Worm (Caenorhabditis elegans) whole organism, L4 larva: ENCODE results near the gene ZC53.1.
A peak's percentile ranks its signal among the peaks of the same experiment; 100 is the strongest.

Experiments used
- F44E2.7 ChIP-seq: fragments of 200-800 bp; sonication (Bioruptor generic); IDR thresholded peaks from 2 replicates; pipeline ENCODE4 v2.1.2; 2022; ENCODE audit warnings: missing genetic modification characterization, missing compliant biosample characterization
- ces-1 ChIP-seq: fragments of 150-350 bp; sonication (generic microtip); optimal IDR thresholded peaks from 4 replicates; lab custom pipeline; 2014; ENCODE audit warnings: missing biosample characterization, missing genetic modification reagents, missing genetic modification characterization
- daf-16 ChIP-seq, 3 experiments: sonication (generic microtip); optimal IDR thresholded peaks; 2 replicates each; lab custom pipeline; 2016 to 2017; ENCODE audit warnings: missing genetic modification characterization in 3 of 3, missing genetic modification reagents in 3 of 3, mild to moderate bottlenecking in 2 of 3, missing compliant biosample characterization in 2 of 3, missing biosample characterization in 1 of 3, moderate library complexity in 1 of 3
- dpl-1 ChIP-seq: fragments of 150-350 bp; optimal IDR thresholded peaks from 2 replicates; lab custom pipeline; 2014; ENCODE audit warnings: missing biosample characterization, missing genetic modification reagents, missing genetic modification characterization
- fkh-10 ChIP-seq: fragments of 150-350 bp; optimal IDR thresholded peaks from 2 replicates; lab custom pipeline; 2014; ENCODE audit warnings: missing biosample characterization, missing genetic modification reagents, missing genetic modification characterization
- lim-7 ChIP-seq: fragments of 200-800 bp; sonication (Bioruptor generic); IDR thresholded peaks from 2 replicates; pipeline ENCODE4 v1.3.6; 2022; ENCODE audit warnings: missing genetic modification characterization, missing compliant biosample characterization
- nhr-102 ChIP-seq: sonication (generic microtip); optimal IDR thresholded peaks from 2 replicates; lab custom pipeline; 2016; ENCODE audit warnings: mild to moderate bottlenecking, missing genetic modification characterization, moderate library complexity, missing compliant biosample characterization
- nhr-11 ChIP-seq: fragments of 150-350 bp; optimal IDR thresholded peaks from 2 replicates; lab custom pipeline; 2014; ENCODE audit warnings: missing biosample characterization, missing genetic modification characterization
- zfp-2 ChIP-seq: sonication (generic microtip); optimal IDR thresholded peaks from 2 replicates; lab custom pipeline; 2016; ENCODE audit warnings: mild to moderate bottlenecking, missing genetic modification characterization, missing compliant biosample characterization
- ztf-11 ChIP-seq: fragments of 150-350 bp; optimal IDR thresholded peaks from 2 replicates; lab custom pipeline; 2014; ENCODE audit warnings: missing biosample characterization, missing genetic modification characterization

- TF ChIP-seq fkh-10 (GFP tag; lab: Kevin White, UChicago) (peak; percentile 52), F44E2.7 (GFP tag; lab: Robert Waterston, UW) (no peak), zfp-2 (no peak), dpl-1 (GFP tag; lab: Kevin White, UChicago) (peak; percentile 46), ztf-11 (no peak), daf-16 (GFP tag; optimal IDR thresholded peaks at IDR 0.05; lab: Kevin White, UChicago) (peak; percentile 49 to 93), daf-16 (tag; optimal IDR thresholded peaks at IDR 0.05; lab: Kevin White, UChicago) (peak; percentile 59), ces-1 (GFP tag; lab: Kevin White, UChicago) (peak; percentile 57), nhr-102 (tag; lab: Kevin White, UChicago) (peak; percentile 97), nhr-11 (tag; lab: Kevin White, UChicago) (no peak), lim-7 (GFP tag; lab: Robert Waterston, UW) (peak; percentile 26; the same call in 1 of the 2 replicates)
Observed at ce11 chrX:1909353-1909752, 3.8 kb downstream of the ZC53.1 start.
